Worm (Caenorhabditis elegans): ENCODE measurements around the gene K11H12.3.

K11H12.3 gene

DNA sequence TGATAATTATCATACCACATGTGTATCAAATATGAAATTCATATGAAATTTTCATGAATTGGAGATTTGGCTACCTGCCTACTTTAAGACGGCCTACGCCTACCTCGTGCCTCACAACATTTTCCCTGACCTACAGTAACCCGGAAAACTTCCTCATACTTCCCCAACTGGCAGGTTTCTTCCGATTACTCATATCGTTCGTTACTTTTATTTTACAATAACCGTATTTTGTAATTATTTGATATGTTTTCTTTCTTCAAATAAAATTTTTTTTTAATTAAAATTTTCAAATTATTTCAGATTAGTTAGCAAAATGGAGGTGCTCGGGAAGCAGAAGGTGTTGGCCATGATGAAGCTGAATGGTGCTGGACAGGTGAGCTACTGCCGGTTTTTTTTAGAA lies 46.0 kb downstream of the K11H12.3 start, which contains the start of gene nhr-76:
TSS of gene nhr-76 (plus strand) at position 301 of the 400 bp plus-strand sequence.
- TF ChIP-seq pes-1 (GFP tag; IDR thresholded peaks at IDR 0.05) (no peak), ceh-13 (GFP tag; optimal IDR thresholded peaks at IDR 0.05) (no peak), scrt-1 (GFP tag; IDR thresholded peaks at IDR 0.05) (no peak), ceh-36 (tag; optimal IDR thresholded peaks at IDR 0.05) (no peak), ets-7 (tag; optimal IDR thresholded peaks at IDR 0.05) (no peak), tra-4 (tag; optimal IDR thresholded peaks at IDR 0.05) (no peak), hmbx-1 (tag; optimal IDR thresholded peaks at IDR 0.05) (no peak), tbx-37 (GFP tag; conservative IDR thresholded peaks at IDR 0.05) (no peak), F13C5.2 (tag; optimal IDR thresholded peaks at IDR 0.05) (no peak), ama-1 (optimal IDR thresholded peaks at IDR 0.05) (no peak), B0310.2 (tag; optimal IDR thresholded peaks at IDR 0.05) (no peak), hnd-1 (tag; optimal IDR thresholded peaks at IDR 0.05) (no peak), sea-1 (GFP tag; conservative IDR thresholded peaks at IDR 0.05) (no peak)

DNA sequence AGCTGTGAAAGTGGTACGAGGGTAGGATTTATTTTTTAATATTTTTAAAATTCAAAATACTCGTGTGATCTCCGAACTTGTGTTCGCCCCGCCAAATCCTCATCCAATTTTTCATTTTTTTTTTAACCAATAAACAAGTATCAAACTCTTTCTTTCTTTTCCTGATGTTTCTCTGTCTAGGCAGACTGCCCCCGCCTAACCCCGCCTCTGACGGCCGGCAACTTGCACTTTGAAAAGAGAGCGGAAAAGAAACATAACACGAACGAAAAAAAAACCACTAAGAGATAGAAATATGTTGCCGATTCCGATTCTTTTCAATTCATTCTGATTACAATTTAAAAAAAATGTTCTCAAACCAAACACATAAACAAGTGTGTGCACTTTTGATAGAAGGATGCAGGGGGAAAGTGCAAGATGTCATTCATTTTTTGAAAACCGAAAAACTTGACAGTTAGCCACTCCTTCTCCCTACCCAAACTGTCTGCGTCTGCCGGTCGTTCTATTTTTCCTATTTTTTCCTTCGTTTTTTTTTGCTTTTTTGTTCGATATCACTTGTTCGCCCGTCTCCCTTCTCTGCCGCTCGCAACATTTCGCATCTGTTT lies 47.2 kb downstream of the K11H12.3 start:
- TF ChIP-seq F13C5.2 (tag; optimal IDR thresholded peaks at IDR 0.05) = no peak
- TF ChIP-seq ceh-13 (GFP tag; optimal IDR thresholded peaks at IDR 0.05) = no peak
- no peak for TF ChIP-seq hnd-1 (tag; optimal IDR thresholded peaks at IDR 0.05)
- no peak for TF ChIP-seq tbx-11 (GFP tag; IDR thresholded peaks at IDR 0.05)
- no peak for TF ChIP-seq pes-1 (GFP tag; IDR thresholded peaks at IDR 0.05)
- TF ChIP-seq B0310.2 (tag; optimal IDR thresholded peaks at IDR 0.05) = no peak
- no peak for TF ChIP-seq ceh-36 (tag; optimal IDR thresholded peaks at IDR 0.05)
- TF ChIP-seq aly-1 (tag; optimal IDR thresholded peaks at IDR 0.05) = no peak
- TF ChIP-seq sea-1 (GFP tag; conservative IDR thresholded peaks at IDR 0.05) = no peak
- no peak for TF ChIP-seq tbx-37 (GFP tag; conservative IDR thresholded peaks at IDR 0.05)
- no peak for TF ChIP-seq tra-4 (tag; optimal IDR thresholded peaks at IDR 0.05)
- no peak for TF ChIP-seq ama-1 (optimal IDR thresholded peaks at IDR 0.05)

DNA sequence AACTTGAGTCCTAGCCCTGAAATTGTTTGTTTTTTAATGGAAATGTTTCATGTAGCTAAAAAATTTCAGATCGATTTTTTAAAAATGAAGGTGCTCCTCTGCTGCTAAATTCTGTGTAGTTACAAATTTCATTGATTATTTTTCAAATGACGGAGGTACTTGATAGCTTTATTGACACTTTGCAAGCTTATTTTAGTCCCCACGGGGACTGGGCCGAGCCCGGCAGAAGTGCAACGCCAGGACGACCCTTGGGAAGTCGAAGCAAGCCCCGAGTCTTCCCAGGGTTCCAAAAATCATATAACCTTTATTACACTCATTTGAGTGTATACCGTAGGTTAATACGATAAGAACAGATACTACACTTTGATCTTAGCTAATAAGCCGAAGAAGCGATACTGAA lies 49.4 kb downstream of the K11H12.3 start:
- TF ChIP-seq pes-1 (GFP tag; IDR thresholded peaks at IDR 0.05) (no peak), hmbx-1 (tag; optimal IDR thresholded peaks at IDR 0.05) (no peak), aly-1 (tag; optimal IDR thresholded peaks at IDR 0.05) (no peak), ceh-36 (tag; optimal IDR thresholded peaks at IDR 0.05) (no peak), tra-4 (tag; optimal IDR thresholded peaks at IDR 0.05) (no peak), hnd-1 (tag; optimal IDR thresholded peaks at IDR 0.05) (no peak), B0310.2 (tag; optimal IDR thresholded peaks at IDR 0.05) (no peak), ets-7 (tag; optimal IDR thresholded peaks at IDR 0.05) (no peak), ceh-13 (GFP tag; optimal IDR thresholded peaks at IDR 0.05) (no peak), ama-1 (optimal IDR thresholded peaks at IDR 0.05) (no peak), hmg-4 (GFP tag; optimal IDR thresholded peaks at IDR 0.05) (no peak), tbx-37 (GFP tag; conservative IDR thresholded peaks at IDR 0.05) (no peak), sea-1 (GFP tag; conservative IDR thresholded peaks at IDR 0.05) (no peak)

DNA sequence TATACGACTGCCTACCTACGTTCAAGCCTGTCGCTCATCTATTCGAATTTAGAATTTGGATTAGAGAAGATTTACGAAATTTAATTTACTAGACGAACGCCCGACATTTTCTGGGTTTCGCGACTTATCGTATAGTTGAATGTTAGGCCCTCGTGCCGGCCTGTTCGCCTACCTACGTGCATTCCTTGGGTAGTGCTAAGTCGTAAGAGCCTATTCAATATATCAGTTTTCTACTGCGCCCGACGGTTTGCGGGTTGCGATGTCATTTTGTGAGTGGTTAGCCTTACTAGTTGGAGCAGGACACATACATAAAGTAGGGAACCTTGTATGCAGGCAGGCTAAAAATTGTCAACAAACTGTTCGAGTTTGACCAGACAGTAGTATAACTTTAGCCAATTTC lies 50.3 kb downstream of the K11H12.3 start:
- TF ChIP-seq hnd-1 (tag; optimal IDR thresholded peaks at IDR 0.05) = no peak
- no peak for TF ChIP-seq hmg-4 (GFP tag; optimal IDR thresholded peaks at IDR 0.05)
- no peak for TF ChIP-seq sea-1 (GFP tag; conservative IDR thresholded peaks at IDR 0.05)
- no peak for TF ChIP-seq tra-4 (tag; optimal IDR thresholded peaks at IDR 0.05)
- no peak for TF ChIP-seq aly-1 (tag; optimal IDR thresholded peaks at IDR 0.05)
- TF ChIP-seq ama-1 (optimal IDR thresholded peaks at IDR 0.05) = no peak
- no peak for TF ChIP-seq F13C5.2 (tag; optimal IDR thresholded peaks at IDR 0.05)
